In the genomic region with DNA sequence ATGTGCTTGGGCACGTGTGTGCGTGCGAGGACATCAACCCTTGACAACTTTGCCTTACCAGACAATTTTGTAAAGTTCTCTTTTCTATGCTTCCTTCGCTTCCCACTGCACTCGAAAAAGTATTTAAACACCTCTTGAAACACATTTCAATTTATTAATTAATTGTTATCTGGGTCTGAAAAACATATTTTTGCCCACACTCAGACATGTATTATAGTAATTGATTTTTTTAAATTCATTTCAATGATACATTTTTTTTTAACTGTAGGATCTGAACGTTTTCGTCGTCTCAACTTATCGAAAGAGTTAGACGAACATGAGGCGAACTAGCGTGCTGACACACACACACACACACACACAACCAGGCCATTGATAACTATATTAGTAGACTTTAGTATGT, we compare ENCODE assay signal across 2 fruit fly cellular contexts.
TF ChIP-seq lines count a peak whose summit lies in the region.

No protein-coding gene starts in this region.

TF ChIP-seq in whole organism, embryonic, 481 proteins besides CTCF, POLR2A, EP300 and RAD21 (continued from another document and continues in another):
- TF ChIP-seq ase (GFP tag; IDR thresholded peaks at IDR 0.05; lab: Robert Waterston, UW) (no peak), HLHmδ (GFP tag; optimal IDR thresholded peaks at IDR 0.05; lab: Kevin White, UChicago) (no peak), Fer1 (GFP tag; optimal IDR thresholded peaks at IDR 0.05; lab: Kevin White, UChicago) (peak; percentile 36), CG14050 (GFP tag; IDR thresholded peaks at IDR 0.05; lab: Robert Waterston, UW) (no peak), Sox100B (GFP tag; optimal IDR thresholded peaks at IDR 0.05; lab: Kevin White, UChicago) (no peak), Abd-B (GFP tag; optimal IDR thresholded peaks at IDR 0.05; lab: Kevin White, UChicago) (no peak), CG17829 (tag; optimal IDR thresholded peaks at IDR 0.05; lab: Kevin White, UChicago) (no peak), C15 (GFP tag; IDR thresholded peaks at IDR 0.05; lab: Robert Waterston, UW) (no peak), CG10431 (GFP tag; optimal IDR thresholded peaks at IDR 0.05; lab: Kevin White, UChicago) (no peak), HLH54F (GFP tag; optimal IDR thresholded peaks at IDR 0.05; lab: Kevin White, UChicago) (no peak), Dref (GFP tag; IDR thresholded peaks at IDR 0.05; lab: Robert Waterston, UW) (no peak), D19A (tag; optimal IDR thresholded peaks at IDR 0.05; lab: Kevin White, UChicago) (no peak), ATbp (GFP tag; optimal IDR thresholded peaks at IDR 0.05; lab: Kevin White, UChicago) (no peak), CoRest (tag; optimal IDR thresholded peaks at IDR 0.05; lab: Kevin White, UChicago) (no peak), HLH3B (GFP tag; IDR thresholded peaks at IDR 0.05; lab: Robert Waterston, UW) (no peak), Hr39 (optimal IDR thresholded peaks at IDR 0.05; lab: Kevin White, UChicago) (no peak), jigr1 (GFP tag; IDR thresholded peaks at IDR 0.05; lab: Robert Waterston, UW) (no peak), da (GFP tag; optimal IDR thresholded peaks at IDR 0.05; lab: Kevin White, UChicago) (no peak), jing (GFP tag; optimal IDR thresholded peaks at IDR 0.05; lab: Kevin White, UChicago) (no peak), Oli (tag; optimal IDR thresholded peaks at IDR 0.05; lab: Kevin White, UChicago) (no peak), phol (tag; optimal IDR thresholded peaks at IDR 0.05; lab: Kevin White, UChicago) (no peak), mirr (GFP tag; optimal IDR thresholded peaks at IDR 0.05; lab: Kevin White, UChicago) (no peak), run (tag; optimal IDR thresholded peaks at IDR 0.05; lab: Kevin White, UChicago) (no peak), ind (GFP tag; optimal IDR thresholded peaks at IDR 0.05; lab: Kevin White, UChicago) (no peak), CG34422 (GFP tag; IDR thresholded peaks at IDR 0.05; lab: Robert Waterston, UW) (0 out of 3 replicates have a peak, but pooled peaks have one; percentile 15), slbo (GFP tag; IDR thresholded peaks at IDR 0.05; lab: Robert Waterston, UW) (0 out of 2 replicates have a peak, but pooled peaks have one; percentile 6), eyg (GFP tag; optimal IDR thresholded peaks at IDR 0.05; lab: Kevin White, UChicago) (no peak), Hand (GFP tag; optimal IDR thresholded peaks at IDR 0.05; lab: Kevin White, UChicago) (peak; percentile 7), CG16863 (GFP tag; optimal IDR thresholded peaks at IDR 0.05; lab: Kevin White, UChicago) (no peak), kah (GFP tag; optimal IDR thresholded peaks at IDR 0.05; lab: Kevin White, UChicago) (no peak), disco-r (GFP tag; optimal IDR thresholded peaks at IDR 0.05; lab: Kevin White, UChicago) (no peak), zfh1 (GFP tag; IDR thresholded peaks at IDR 0.05; lab: Robert Waterston, UW) (no peak), CG13894 (tag; optimal IDR thresholded peaks at IDR 0.05; lab: Kevin White, UChicago) (peak; percentile 12), Dp (GFP tag; optimal IDR thresholded peaks at IDR 0.05; lab: Kevin White, UChicago) (no peak), sr (GFP tag; IDR thresholded peaks at IDR 0.05; lab: Robert Waterston, UW) (no peak), Lim3 (GFP tag; IDR thresholded peaks at IDR 0.05; lab: Robert Waterston, UW) (no peak), CG12104 (GFP tag; optimal IDR thresholded peaks at IDR 0.05; lab: Kevin White, UChicago) (no peak), Nf-YB (GFP tag; optimal IDR thresholded peaks at IDR 0.05; lab: Kevin White, UChicago) (no peak), CG10959 (GFP tag; IDR thresholded peaks at IDR 0.05; lab: Robert Waterston, UW) (no peak), CG3163 (GFP tag; optimal IDR thresholded peaks at IDR 0.05; lab: Kevin White, UChicago) (no peak), CG12299 (tag; optimal IDR thresholded peaks at IDR 0.05; lab: Kevin White, UChicago) (no peak), CG18262 (tag; optimal IDR thresholded peaks at IDR 0.05; lab: Kevin White, UChicago) (no peak), nau (GFP tag; optimal IDR thresholded peaks at IDR 0.05; lab: Kevin White, UChicago) (no peak), gem (tag; optimal IDR thresholded peaks at IDR 0.05; lab: Kevin White, UChicago) (peak; percentile 48), Fer3 (tag; optimal IDR thresholded peaks at IDR 0.05; lab: Kevin White, UChicago) (no peak), ap (GFP tag; IDR thresholded peaks at IDR 0.05; lab: Robert Waterston, UW) (no peak), CG2678 (tag; optimal IDR thresholded peaks at IDR 0.05; lab: Kevin White, UChicago) (peak; percentile 64), Hmr (GFP tag; optimal IDR thresholded peaks at IDR 0.05; lab: Kevin White, UChicago) (peak; percentile 40), CG32532 (GFP tag; IDR thresholded peaks at IDR 0.05; lab: Robert Waterston, UW) (no peak), CG18476 (GFP tag; optimal IDR thresholded peaks at IDR 0.05; lab: Kevin White, UChicago) (no peak), cwo (GFP tag; optimal IDR thresholded peaks at IDR 0.05; lab: Kevin White, UChicago) (peak; percentile 23), Atf6 (GFP tag; IDR thresholded peaks at IDR 0.05; lab: Robert Waterston, UW) (no peak), tll (GFP tag; optimal IDR thresholded peaks at IDR 0.05; lab: Kevin White, UChicago) (no peak), Lpt (GFP tag; optimal IDR thresholded peaks at IDR 0.05; lab: Kevin White, UChicago) (no peak), CG8290 (GFP tag; optimal IDR thresholded peaks at IDR 0.05; lab: Kevin White, UChicago) (no peak), CG8290 (tag; optimal IDR thresholded peaks at IDR 0.05; lab: Kevin White, UChicago) (no peak), yki (optimal IDR thresholded peaks at IDR 0.05; lab: Kevin White, UChicago) (no peak), Hr3 (GFP tag; optimal IDR thresholded peaks at IDR 0.05; lab: Kevin White, UChicago) (no peak), H2.0 (GFP tag; IDR thresholded peaks at IDR 0.05; lab: Robert Waterston, UW) (no peak), CG2199 (GFP tag; IDR thresholded peaks at IDR 0.05; lab: Robert Waterston, UW) (no peak), Hey (tag; optimal IDR thresholded peaks at IDR 0.05; lab: Kevin White, UChicago) (no peak), ems (GFP tag; optimal IDR thresholded peaks at IDR 0.05; lab: Kevin White, UChicago) (no peak), Mad (GFP tag; optimal IDR thresholded peaks at IDR 0.05; lab: Kevin White, UChicago) (no peak), chinmo (GFP tag; IDR thresholded peaks at IDR 0.05; lab: Robert Waterston, UW; ENCODE audit: partially characterized antibody) (no peak), CG10267 (tag; optimal IDR thresholded peaks at IDR 0.05; lab: Kevin White, UChicago) (no peak), Hr51 (GFP tag; optimal IDR thresholded peaks at IDR 0.05; lab: Kevin White, UChicago) (peak in 1 of 2 experiments; percentile 31), dimm (GFP tag; IDR thresholded peaks at IDR 0.05; lab: Robert Waterston, UW) (no peak)

TF ChIP-seq in whole organism, prepupa, 60 proteins besides CTCF, POLR2A, EP300 and RAD21 (continued from another document):
- TF ChIP-seq Sox15 (GFP tag; optimal IDR thresholded peaks at IDR 0.05; lab: Kevin White, UChicago) (no peak), CG6276 (GFP tag; optimal IDR thresholded peaks at IDR 0.05; lab: Kevin White, UChicago) (no peak), CG3919 (GFP tag; optimal IDR thresholded peaks at IDR 0.05; lab: Kevin White, UChicago) (no peak), dac (GFP tag; optimal IDR thresholded peaks at IDR 0.05; lab: Kevin White, UChicago) (no peak), CG6792 (GFP tag; optimal IDR thresholded peaks at IDR 0.05; lab: Kevin White, UChicago) (no peak), vri (GFP tag; optimal IDR thresholded peaks at IDR 0.05; lab: Kevin White, UChicago) (no peak), CG9139 (GFP tag; optimal IDR thresholded peaks at IDR 0.05; lab: Kevin White, UChicago) (no peak), net (GFP tag; optimal IDR thresholded peaks at IDR 0.05; lab: Kevin White, UChicago) (no peak), Gug (GFP tag; IDR thresholded peaks at IDR 0.05; lab: Robert Waterston, UW) (0 out of 2 replicates have a peak, but pooled peaks have one; percentile 21), CG31627 (GFP tag; optimal IDR thresholded peaks at IDR 0.05; lab: Kevin White, UChicago) (no peak), CG7368 (GFP tag; optimal IDR thresholded peaks at IDR 0.05; lab: Kevin White, UChicago) (no peak), CG6854 (GFP tag; optimal IDR thresholded peaks at IDR 0.05; lab: Kevin White, UChicago) (no peak)
